Worm (Caenorhabditis elegans): ENCODE data around the gene uaf-2.

ce11 chrIV:17088849-17089248, 29.7 kb downstream of the uaf-2 start, which contains the start of gene Y116A8C.43:
- no peak for TF ChIP-seq sma-3 (GFP tag; optimal IDR thresholded peaks at IDR 0.05)
- no peak for TF ChIP-seq nhr-77 (tag; optimal IDR thresholded peaks at IDR 0.05)
- TF ChIP-seq alr-1 (tag; optimal IDR thresholded peaks at IDR 0.05), result no peak
- TF ChIP-seq ZK546.5 (tag; optimal IDR thresholded peaks at IDR 0.05), result no peak
- TF ChIP-seq snpc-4 (tag; optimal IDR thresholded peaks at IDR 0.05), result no peak
- TF ChIP-seq C34F6.9 (tag; optimal IDR thresholded peaks at IDR 0.05), result no peak
- TF ChIP-seq elt-3 (tag; optimal IDR thresholded peaks at IDR 0.05), result no peak
- no peak for TF ChIP-seq unc-39 (tag; optimal IDR thresholded peaks at IDR 0.05)
- no peak for TF ChIP-seq lin-13 (GFP tag; optimal IDR thresholded peaks at IDR 0.05)
- no peak for TF ChIP-seq egl-27 (tag; optimal IDR thresholded peaks at IDR 0.05)
